Fruit fly (Drosophila melanogaster): ENCODE data around the gene mip130.

DNA sequence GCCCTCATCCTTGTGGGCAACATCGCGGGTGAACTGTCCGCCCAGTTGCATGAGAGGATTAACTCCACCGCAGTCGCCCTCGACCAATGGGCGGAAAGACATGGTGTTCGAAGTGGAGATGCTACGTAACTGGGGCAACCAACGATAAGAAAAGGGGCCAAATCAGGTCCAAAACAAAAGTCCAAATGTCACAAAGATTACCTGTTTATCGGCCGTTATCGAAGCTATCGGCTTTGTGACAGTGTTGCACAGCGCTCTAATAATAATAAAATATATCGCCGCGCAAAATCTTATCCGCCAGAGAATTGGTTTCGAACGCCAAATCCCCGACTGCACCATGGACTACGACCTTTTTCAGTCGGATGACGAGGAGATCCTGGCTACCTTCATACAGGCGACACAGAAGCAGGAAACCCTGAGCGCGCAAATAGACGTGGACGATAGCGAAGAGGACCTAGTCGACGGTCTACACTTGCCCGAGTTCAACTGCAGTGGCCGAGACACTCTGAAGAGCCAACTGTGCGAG lies 39.4 kb upstream of the mip130 start, which contains the start of the genes CG14803 and Pex5:
- TF ChIP-seq Dll (optimal IDR thresholded peaks at IDR 0.05): no peak
- TF ChIP-seq psq (optimal IDR thresholded peaks at IDR 0.05): no peak

Data from whole organism.